Worm (Caenorhabditis elegans) whole organism, young adult: ENCODE data around the gene cyp-33C11.

Source experiments
- B0035.1 ChIP-seq: sonication (generic microtip); optimal IDR thresholded peaks from 2 replicates; lab custom pipeline; 2016; ENCODE audit warnings: missing genetic modification characterization, mild to moderate bottlenecking, missing compliant biosample characterization, missing genotype, missing genetic modification reagents
- C06A6.2 ChIP-seq: fragments of 200-800 bp; sonication (Bioruptor generic); conservative IDR thresholded peaks from 2 replicates; pipeline ENCODE4 v1.3.6; 2022; ENCODE audit warnings: missing genetic modification characterization, missing compliant biosample characterization
- C17E4.6 ChIP-seq: fragments of 200-800 bp; sonication (Bioruptor generic); IDR thresholded peaks from 2 replicates; pipeline ENCODE4 v1.3.6; 2022; ENCODE audit warnings: missing genetic modification reagents, missing genetic modification characterization, missing compliant biosample characterization
- F49E8.2 ChIP-seq: sonication (generic microtip); optimal IDR thresholded peaks from 3 replicates; lab custom pipeline; 2017; ENCODE audit warnings: missing genetic modification characterization, mild to moderate bottlenecking, missing compliant biosample characterization, antibody characterized with exemption, moderate library complexity; ENCODE audit not compliant: insufficient read depth
- K11D2.4 ChIP-seq: fragments of 200-800 bp; sonication (Bioruptor generic); IDR thresholded peaks from 2 replicates; pipeline ENCODE4 v1.3.6; 2022; ENCODE audit warnings: missing genetic modification reagents, missing genetic modification characterization, missing compliant biosample characterization
- Y67H2A.10 ChIP-seq: fragments of 200-800 bp; sonication (Bioruptor generic); conservative IDR thresholded peaks from 2 replicates; pipeline ENCODE4 v1.3.6; 2022; ENCODE audit warnings: missing genetic modification reagents, missing genetic modification characterization, missing compliant biosample characterization
- Y95B8A.8 ChIP-seq: fragments of 200-800 bp; sonication (Bioruptor generic); IDR thresholded peaks from 2 replicates; pipeline ENCODE4 v1.3.6; 2022; ENCODE audit warnings: missing genetic modification reagents, missing genetic modification characterization, missing compliant biosample characterization
- ZK185.1 ChIP-seq: sonication (generic microtip); optimal IDR thresholded peaks from 2 replicates; lab custom pipeline; 2016; ENCODE audit warnings: mild to moderate bottlenecking, missing genetic modification characterization, missing compliant biosample characterization; ENCODE audit not compliant: poor library complexity, severe bottlenecking
- aptf-3 ChIP-seq: fragments of 200-800 bp; sonication (Bioruptor generic); IDR thresholded peaks from 2 replicates; pipeline ENCODE4 v1.3.6; 2022; ENCODE audit warnings: missing genetic modification characterization, missing compliant biosample characterization
- athp-1 ChIP-seq: sonication (generic microtip); optimal IDR thresholded peaks from 2 replicates; lab custom pipeline; 2017; ENCODE audit warnings: mild to moderate bottlenecking, missing genetic modification characterization, missing compliant biosample characterization
- chd-7 ChIP-seq: sonication (generic microtip); optimal IDR thresholded peaks from 2 replicates; lab custom pipeline; 2016; ENCODE audit warnings: mild to moderate bottlenecking, missing genetic modification characterization, moderate library complexity, missing compliant biosample characterization
- dpff-1 ChIP-seq: sonication (generic microtip); optimal IDR thresholded peaks from 2 replicates; lab custom pipeline; 2017; ENCODE audit warnings: mild to moderate bottlenecking, missing genetic modification characterization, missing compliant biosample characterization
- dpl-1 ChIP-seq: fragments of 150-350 bp; optimal IDR thresholded peaks from 2 replicates; lab custom pipeline; 2014; ENCODE audit warnings: missing biosample characterization, missing genetic modification reagents, missing genetic modification characterization
- egl-44 ChIP-seq: fragments of 200-800 bp; sonication (Bioruptor generic); IDR thresholded peaks from 2 replicates; pipeline ENCODE4 v1.3.6; 2022; ENCODE audit warnings: missing genetic modification reagents, missing genetic modification characterization, missing compliant biosample characterization
- hmg-20 ChIP-seq: fragments of 200-800 bp; sonication (Bioruptor generic); IDR thresholded peaks from 2 replicates; pipeline ENCODE4 v1.3.6; 2022; ENCODE audit warnings: missing genetic modification reagents, missing genetic modification characterization, missing compliant biosample characterization
- hrde-1 ChIP-seq: sonication (generic microtip); optimal IDR thresholded peaks from 2 replicates; lab custom pipeline; 2016; ENCODE audit warnings: missing genetic modification characterization, mild to moderate bottlenecking, missing compliant biosample characterization, moderate library complexity, missing genotype, missing genetic modification reagents, borderline replicate concordance
- lin-26 ChIP-seq: fragments of 200-800 bp; sonication (Bioruptor generic); IDR thresholded peaks from 2 replicates; pipeline ENCODE4 v1.3.6; 2022; ENCODE audit warnings: missing genetic modification reagents, missing genetic modification characterization, missing compliant biosample characterization
- lin-35 ChIP-seq, 3 experiments: fragments of 150-350 bp in 2 of 3; sonication (generic microtip) in 1 of 3; optimal IDR thresholded peaks; 2 replicates each; lab custom pipeline; 2014 to 2018; ENCODE audit warnings: missing biosample characterization in 3 of 3, missing genetic modification characterization in 3 of 3, missing genetic modification reagents in 3 of 3
- lin-40 ChIP-seq: sonication (generic microtip); optimal IDR thresholded peaks from 2 replicates; lab custom pipeline; 2016; ENCODE audit warnings: missing genetic modification characterization, mild to moderate bottlenecking, missing compliant biosample characterization, missing genotype, missing genetic modification reagents
- lsl-1 ChIP-seq: fragments of 200-800 bp; sonication (Bioruptor generic); optimal IDR thresholded peaks from 2 replicates; lab custom pipeline; 2018; ENCODE audit warnings: mild to moderate bottlenecking, missing genetic modification characterization, moderate library complexity, missing compliant biosample characterization
- madf-10 ChIP-seq: sonication (generic microtip); optimal IDR thresholded peaks from 2 replicates; lab custom pipeline; 2016; ENCODE audit warnings: mild to moderate bottlenecking, missing genetic modification characterization, missing compliant biosample characterization
- madf-6 ChIP-seq: fragments of 200-800 bp; sonication (Bioruptor generic); IDR thresholded peaks from 2 replicates; pipeline ENCODE4 v1.3.6; 2022; ENCODE audit warnings: missing genetic modification reagents, missing genetic modification characterization, missing compliant biosample characterization
- nfya-1 ChIP-seq: sonication (generic microtip); optimal IDR thresholded peaks from 2 replicates; lab custom pipeline; 2017; ENCODE audit warnings: antibody characterized with exemption, missing compliant biosample characterization, missing genetic modification characterization, borderline replicate concordance; ENCODE audit not compliant: insufficient read depth
- nfya-2 ChIP-seq: fragments of 200-800 bp; sonication (Bioruptor generic); IDR thresholded peaks from 2 replicates; pipeline ENCODE4 v1.3.6; 2022; ENCODE audit warnings: missing genetic modification reagents, missing genetic modification characterization, missing compliant biosample characterization
- nhr-80 ChIP-seq: sonication (generic microtip); optimal IDR thresholded peaks from 2 replicates; lab custom pipeline; 2016; ENCODE audit warnings: missing genetic modification characterization, missing compliant biosample characterization
- nhr-90 ChIP-seq: sonication (generic microtip); optimal IDR thresholded peaks from 2 replicates; lab custom pipeline; 2016; ENCODE audit warnings: missing genotype, mild to moderate bottlenecking, missing genetic modification characterization, missing compliant biosample characterization
- pbrm-1 ChIP-seq: fragments of 200-800 bp; sonication (Bioruptor generic); IDR thresholded peaks from 2 replicates; pipeline ENCODE4 v1.3.6; 2022; ENCODE audit warnings: missing genetic modification reagents, missing genetic modification characterization, missing compliant biosample characterization
- rec-8 ChIP-seq, 2 experiments: sonication (generic microtip); optimal IDR thresholded peaks; 2 replicates each; lab custom pipeline; 2016; ENCODE audit warnings: mild to moderate bottlenecking in 2 of 2, missing genetic modification characterization in 2 of 2, missing genetic modification reagents in 2 of 2, missing genotype in 2 of 2, missing biosample characterization in 1 of 2, missing compliant biosample characterization in 1 of 2, moderate library complexity in 1 of 2
- repo-1 ChIP-seq: sonication (generic microtip); optimal IDR thresholded peaks from 2 replicates; lab custom pipeline; 2017; ENCODE audit warnings: mild to moderate bottlenecking, missing genetic modification characterization, missing compliant biosample characterization
- rpc-1 ChIP-seq, 2 experiments: fragments of 150-350 bp in 1 of 2; sonication (generic microtip) in 1 of 2; optimal IDR thresholded peaks; 2 replicates each; lab custom pipeline; 2014 to 2018; ENCODE audit warnings: missing biosample characterization in 1 of 2, missing genetic modification characterization in 1 of 2, missing genetic modification reagents in 1 of 2, missing genotype in 1 of 2
- snpc-1.3 ChIP-seq: sonication (generic microtip); optimal IDR thresholded peaks from 2 replicates; lab custom pipeline; 2017; ENCODE audit warnings: missing genetic modification characterization, mild to moderate bottlenecking, missing compliant biosample characterization, antibody characterized with exemption, moderate library complexity, missing genotype, missing genetic modification reagents; ENCODE audit not compliant: insufficient read depth
- snpc-4 ChIP-seq, 5 experiments: fragments of 150-350 bp in 1 of 5; sonication (generic microtip) in 4 of 5; optimal IDR thresholded peaks; 2 replicates each; lab custom pipeline; 2014 to 2018; ENCODE audit warnings: missing genetic modification characterization in 5 of 5, missing biosample characterization in 3 of 5, antibody characterized with exemption in 2 of 5, mild to moderate bottlenecking in 2 of 5, missing compliant biosample characterization in 2 of 5, missing genotype in 2 of 5, moderate library complexity in 2 of 5, missing genetic modification reagents in 1 of 5
- tbx-9 ChIP-seq: sonication (generic microtip); optimal IDR thresholded peaks from 2 replicates; lab custom pipeline; 2016; ENCODE audit warnings: borderline replicate concordance, missing genetic modification characterization, inconsistent platforms, missing compliant biosample characterization
- xnd-1 ChIP-seq: sonication (generic microtip); optimal IDR thresholded peaks from 2 replicates; lab custom pipeline; 2016; ENCODE audit warnings: missing genotype, missing genetic modification reagents, missing genetic modification characterization, missing compliant biosample characterization
- zim-3 ChIP-seq: sonication (generic microtip); optimal IDR thresholded peaks from 2 replicates; lab custom pipeline; 2017; ENCODE audit warnings: mild to moderate bottlenecking, missing genetic modification characterization, moderate library complexity, missing compliant biosample characterization
- ztf-22 ChIP-seq: fragments of 200-800 bp; sonication (Bioruptor generic); optimal IDR thresholded peaks from 2 replicates; lab custom pipeline; 2018; ENCODE audit warnings: mild to moderate bottlenecking, missing genetic modification characterization, moderate library complexity, missing compliant biosample characterization

The cyp-33C11 gene

DNA sequence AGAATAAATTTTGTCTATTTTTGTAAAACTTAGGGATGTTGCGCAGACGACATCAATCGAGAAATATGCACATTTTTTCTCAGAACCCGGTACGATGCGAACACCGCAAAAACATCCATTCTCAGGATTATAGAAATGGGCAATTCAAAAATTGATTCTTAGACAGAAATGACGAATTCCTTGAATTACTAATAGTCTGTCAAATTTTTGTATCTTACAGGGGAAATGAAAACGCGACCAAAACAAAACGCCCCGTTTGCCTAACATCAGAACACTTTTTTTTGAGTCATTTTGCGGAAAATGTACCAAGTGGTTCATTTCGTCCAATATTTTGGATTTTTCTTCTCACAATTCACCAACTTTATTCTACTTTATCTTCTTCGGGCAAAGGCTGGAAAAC, 30.6 kb upstream of the cyp-33C11 start, which contains the start of gene str-134:
Gene str-134, plus strand, starts transcription at position 301 of the 400 bp plus-strand sequence.
- no peak for TF ChIP-seq egl-44 (GFP tag; lab: Robert Waterston, UW)
- TF ChIP-seq lin-40 (tag; lab: Kevin White, UChicago) = no peak
- TF ChIP-seq nhr-90 (tag; lab: Kevin White, UChicago) = no peak
- TF ChIP-seq lin-35 (GFP tag; optimal IDR thresholded peaks at IDR 0.05; lab: Kevin White, UChicago) = no peak
- no peak for TF ChIP-seq madf-10 (tag; lab: Kevin White, UChicago)
- no peak for TF ChIP-seq aptf-3 (GFP tag; lab: Robert Waterston, UW)
- TF ChIP-seq zim-3 (tag; lab: Kevin White, UChicago) = no peak
- no peak for TF ChIP-seq repo-1 (tag; lab: Kevin White, UChicago)
- no peak for TF ChIP-seq nfya-1 (tag; lab: Kevin White, UChicago)
- TF ChIP-seq snpc-4 (GFP tag; optimal IDR thresholded peaks at IDR 0.05; lab: Kevin White, UChicago) = no peak
- no peak for TF ChIP-seq snpc-4 (tag; optimal IDR thresholded peaks at IDR 0.05; lab: Kevin White, UChicago)
- TF ChIP-seq nfya-2 (GFP tag; lab: Robert Waterston, UW) = no peak
- TF ChIP-seq snpc-1.3 (tag; lab: Kevin White, UChicago) = no peak
- TF ChIP-seq xnd-1 (tag; lab: Kevin White, UChicago) = no peak
- no peak for TF ChIP-seq rpc-1 (optimal IDR thresholded peaks at IDR 0.05; lab: Kevin White, UChicago)
- no peak for TF ChIP-seq rpc-1 (tag; optimal IDR thresholded peaks at IDR 0.05; lab: Kevin White, UChicago)
- TF ChIP-seq nhr-80 (tag; lab: Kevin White, UChicago) = no peak
- no peak for TF ChIP-seq tbx-9
- no peak for TF ChIP-seq madf-6
- no peak for TF ChIP-seq Y67H2A.10 (GFP tag; lab: Robert Waterston, UW)

DNA sequence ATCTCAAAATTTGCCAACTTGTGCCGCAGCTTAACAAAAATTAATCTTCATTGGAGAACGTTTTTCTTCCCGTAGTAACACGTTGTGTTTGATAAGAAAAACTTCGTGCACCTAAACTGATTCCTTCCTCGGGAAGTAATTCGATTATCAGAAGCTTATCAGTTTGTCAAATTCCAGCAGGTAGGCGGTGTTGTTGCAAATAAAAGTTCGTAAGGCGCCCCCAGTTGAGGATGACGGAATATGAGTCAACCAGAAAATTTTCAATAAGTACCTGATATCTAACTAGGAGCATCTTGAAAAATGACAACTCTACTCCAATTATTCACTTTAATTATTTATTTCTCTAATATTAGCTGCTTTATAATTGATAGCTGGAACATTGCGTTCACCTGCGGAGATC, 29.0 kb upstream of the cyp-33C11 start, which contains the start of gene C05E4.7:
Gene C05E4.7, plus strand, starts transcription at position 301 of the 400 bp plus-strand sequence.
- TF ChIP-seq ztf-22 (GFP tag; lab: Kevin White, UChicago) = no peak
- TF ChIP-seq rec-8 (tag; optimal IDR thresholded peaks at IDR 0.05; lab: Kevin White, UChicago) = no peak
- TF ChIP-seq Y95B8A.8 (GFP tag; lab: Robert Waterston, UW) = no peak
- no peak for TF ChIP-seq C17E4.6 (GFP tag; lab: Robert Waterston, UW)
- no peak for TF ChIP-seq pbrm-1
- no peak for TF ChIP-seq dpff-1
- no peak for TF ChIP-seq Y67H2A.10 (GFP tag; lab: Robert Waterston, UW)
- TF ChIP-seq chd-7 (tag; lab: Kevin White, UChicago) = no peak
- TF ChIP-seq hrde-1 = no peak
- no peak for TF ChIP-seq K11D2.4 (GFP tag; lab: Robert Waterston, UW)
- TF ChIP-seq athp-1 (tag; lab: Kevin White, UChicago) = no peak
- no peak for TF ChIP-seq ZK185.1
- TF ChIP-seq C06A6.2 (GFP tag; lab: Robert Waterston, UW) = no peak
- no peak for TF ChIP-seq F49E8.2 (tag; lab: Kevin White, UChicago)
- TF ChIP-seq dpl-1 (GFP tag; lab: Kevin White, UChicago) = no peak
- no peak for TF ChIP-seq lin-26 (GFP tag; lab: Robert Waterston, UW)
- TF ChIP-seq, all 124 proteins: peak for 0

DNA sequence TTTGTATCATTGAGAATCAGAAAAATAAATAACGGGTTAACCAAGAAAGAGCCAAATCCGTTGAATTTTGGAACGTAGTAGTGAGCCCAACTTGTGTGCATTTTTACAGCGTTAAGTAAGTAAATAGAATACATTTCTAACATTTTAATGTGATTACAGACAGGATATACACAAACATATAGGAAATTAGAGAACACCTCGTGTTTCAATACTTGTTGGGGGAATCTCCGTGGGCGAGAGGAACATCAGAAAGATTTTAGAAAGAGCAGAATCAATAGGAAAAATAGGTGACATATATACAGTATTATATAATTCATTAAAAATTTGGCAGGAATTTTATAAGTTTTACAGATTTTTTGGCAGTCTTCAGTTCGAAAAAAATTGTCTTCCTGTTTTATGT, 26.0 kb upstream of the cyp-33C11 start, which contains the start of gene srj-24:
Gene srj-24, minus strand, starts transcription at position 101 of the 400 bp plus-strand sequence.
- no peak for TF ChIP-seq lsl-1 (GFP tag; lab: Kevin White, UChicago)
- TF ChIP-seq B0035.1 (tag; lab: Kevin White, UChicago) = no peak
- TF ChIP-seq hmg-20 (GFP tag; lab: Robert Waterston, UW) = no peak
- TF ChIP-seq nfya-2 (GFP tag; lab: Robert Waterston, UW) = no peak
- no peak for TF ChIP-seq zim-3 (tag; lab: Kevin White, UChicago)
